Fruit fly (Drosophila melanogaster) whole organism, adult: Measurements from ENCODE around the gene wol.

ENCODE experiments used
- CG11617 ChIP-seq: fragments of 200-800 bp; sonication (Bioruptor generic); optimal IDR thresholded peaks from 2 replicates; lab custom pipeline; 2017; ENCODE audit warnings: mild to moderate bottlenecking, missing biosample characterization, missing genetic modification reagents, missing genetic modification characterization
- CG33017 ChIP-seq: fragments of 200-800 bp; sonication (Bioruptor generic); optimal IDR thresholded peaks from 2 replicates; lab custom pipeline; 2018; ENCODE audit warnings: missing biosample characterization, mild to moderate bottlenecking, missing genetic modification characterization, moderate library complexity
- CG7045 ChIP-seq: fragments of 200-800 bp; sonication (Bioruptor generic); optimal IDR thresholded peaks from 2 replicates; lab custom pipeline; 2017; ENCODE audit warnings: missing biosample characterization, mild to moderate bottlenecking, missing genetic modification characterization
- Crg-1 ChIP-seq: fragments of 200-800 bp; sonication (Bioruptor generic); optimal IDR thresholded peaks from 2 replicates; lab custom pipeline; 2016; ENCODE audit warnings: missing biosample characterization, missing genetic modification characterization
- Mnt ChIP-seq: fragments of 200-800 bp; sonication (Bioruptor generic); optimal IDR thresholded peaks from 2 replicates; lab custom pipeline; 2016; ENCODE audit warnings: missing biosample characterization, mild to moderate bottlenecking, missing genetic modification characterization
- bab1 ChIP-seq: fragments of 200-800 bp; sonication (Bioruptor generic); optimal IDR thresholded peaks from 3 replicates; lab custom pipeline; 2019; ENCODE audit warnings: missing biosample characterization, mild to moderate bottlenecking, missing genetic modification characterization, moderate library complexity
- cic ChIP-seq: fragments of 200-800 bp; sonication (Bioruptor generic); optimal IDR thresholded peaks from 2 replicates; lab custom pipeline; 2017; ENCODE audit warnings: missing biosample characterization, mild to moderate bottlenecking, missing genetic modification characterization, moderate library complexity
- pad ChIP-seq: fragments of 200-800 bp; sonication (Bioruptor generic); optimal IDR thresholded peaks from 3 replicates; lab custom pipeline; 2017; ENCODE audit warnings: missing biosample characterization, missing genetic modification characterization, mild to moderate bottlenecking, moderate library complexity, missing genetic modification reagents
- tj ChIP-seq: fragments of 200-800 bp; sonication (Bioruptor generic); optimal IDR thresholded peaks from 3 replicates; lab custom pipeline; 2017; ENCODE audit warnings: missing biosample characterization, mild to moderate bottlenecking, missing genetic modification characterization, moderate library complexity

dm6 chr2L:8293449-8293848 is 9.3 kb downstream of the wol start:
- no peak for TF ChIP-seq CG33017 (tag; lab: Kevin White, UChicago)
- no peak for TF ChIP-seq CG7045
- TF ChIP-seq pad (GFP tag; lab: Kevin White, UChicago), result no peak
- TF ChIP-seq cic (GFP tag; lab: Kevin White, UChicago), result no peak
- no peak for TF ChIP-seq bab1 (GFP tag; lab: Kevin White, UChicago)
- no peak for TF ChIP-seq CG11617
- TF ChIP-seq Mnt (GFP tag; lab: Kevin White, UChicago), result no peak
- no peak for TF ChIP-seq Crg-1 (GFP tag; lab: Kevin White, UChicago)
- no peak for TF ChIP-seq tj (GFP tag; lab: Kevin White, UChicago)
